Worm (Caenorhabditis elegans) whole organism, L3 larva: ENCODE data around the gene mdl-1.

Source experiments
- R02D3.7 ChIP-seq: fragments of 150-350 bp; optimal IDR thresholded peaks from 2 replicates; lab custom pipeline; 2014; ENCODE audit warnings: missing biosample characterization, missing genetic modification characterization
- ZK546.5 ChIP-seq: sonication (generic microtip); optimal IDR thresholded peaks from 2 replicates; lab custom pipeline; 2017; ENCODE audit warnings: missing biosample characterization, missing genetic modification characterization
- aly-2 ChIP-seq: fragments of 150-350 bp; optimal IDR thresholded peaks from 2 replicates; lab custom pipeline; 2014; ENCODE audit warnings: missing biosample characterization, missing genetic modification characterization
- ama-1 ChIP-seq: fragments of 150-350 bp; optimal IDR thresholded peaks from 2 replicates; lab custom pipeline; 2018
- ceh-16 ChIP-seq: sonication (generic microtip); optimal IDR thresholded peaks from 2 replicates; lab custom pipeline; 2017; ENCODE audit warnings: missing biosample characterization, missing genetic modification characterization
- ceh-28 ChIP-seq: fragments of 150-350 bp; optimal IDR thresholded peaks from 2 replicates; lab custom pipeline; 2014; ENCODE audit warnings: missing biosample characterization, missing genetic modification reagents, missing genetic modification characterization
- ceh-82 ChIP-seq: fragments of 150-350 bp; optimal IDR thresholded peaks from 2 replicates; lab custom pipeline; 2014; ENCODE audit warnings: missing biosample characterization, missing genetic modification characterization
- ceh-9 ChIP-seq: sonication (generic microtip); optimal IDR thresholded peaks from 2 replicates; lab custom pipeline; 2018; ENCODE audit warnings: missing biosample characterization, missing genetic modification characterization
- daf-12 ChIP-seq: fragments of 150-350 bp; optimal IDR thresholded peaks from 2 replicates; lab custom pipeline; 2014; ENCODE audit warnings: missing biosample characterization, missing genetic modification reagents, missing genetic modification characterization
- egl-27 ChIP-seq: sonication (generic microtip); optimal IDR thresholded peaks from 4 replicates; lab custom pipeline; 2017; ENCODE audit warnings: missing biosample characterization, missing genetic modification reagents, missing genetic modification characterization
- egl-5 ChIP-seq: fragments of 150-350 bp; optimal IDR thresholded peaks from 2 replicates; lab custom pipeline; 2017; ENCODE audit warnings: missing biosample characterization, missing genetic modification reagents, missing genetic modification characterization, inconsistent platforms
- elt-1 ChIP-seq: fragments of 150-350 bp; optimal IDR thresholded peaks from 2 replicates; lab custom pipeline; 2014; ENCODE audit warnings: missing biosample characterization, missing genetic modification characterization
- elt-2 ChIP-seq: sonication (generic microtip); optimal IDR thresholded peaks from 2 replicates; lab custom pipeline; 2016; ENCODE audit warnings: missing genetic modification reagents, mild to moderate bottlenecking, missing genetic modification characterization, missing compliant biosample characterization
- elt-3 ChIP-seq, 3 experiments: fragments of 150-350 bp in 1 of 3; sonication (generic microtip) in 2 of 3; optimal IDR thresholded peaks; 2 replicates in 2 of 3; 4 replicates in 1 of 3; lab custom pipeline; 2014 to 2017; ENCODE audit warnings: missing biosample characterization in 3 of 3, missing genetic modification characterization in 3 of 3
- eor-1 ChIP-seq, 2 experiments: fragments of 150-350 bp; optimal IDR thresholded peaks; 2 replicates each; lab custom pipeline; 2014 to 2018; ENCODE audit warnings: missing biosample characterization in 2 of 2, missing genetic modification characterization in 2 of 2
- fkh-10 ChIP-seq: sonication (generic microtip); optimal IDR thresholded peaks from 2 replicates; lab custom pipeline; 2017; ENCODE audit warnings: missing biosample characterization, missing genetic modification reagents, missing genetic modification characterization
- fkh-2 ChIP-seq: fragments of 150-350 bp; optimal IDR thresholded peaks from 2 replicates; lab custom pipeline; 2014; ENCODE audit warnings: missing biosample characterization, missing genetic modification reagents, missing genetic modification characterization
- fos-1 ChIP-seq: fragments of 150-350 bp; optimal IDR thresholded peaks from 2 replicates; lab custom pipeline; 2014; ENCODE audit warnings: missing biosample characterization, missing genetic modification characterization
- hmg-11 ChIP-seq: sonication (generic microtip); optimal IDR thresholded peaks from 2 replicates; lab custom pipeline; 2016; ENCODE audit warnings: missing genetic modification characterization, missing compliant biosample characterization
- jun-1 ChIP-seq: fragments of 150-350 bp; optimal IDR thresholded peaks from 2 replicates; lab custom pipeline; 2014; ENCODE audit warnings: missing biosample characterization, missing genetic modification reagents, missing genetic modification characterization
- lin-15B ChIP-seq: fragments of 150-350 bp; optimal IDR thresholded peaks from 2 replicates; lab custom pipeline; 2014; ENCODE audit warnings: missing biosample characterization, missing genetic modification characterization
- lin-39 ChIP-seq: fragments of 150-350 bp; optimal IDR thresholded peaks from 2 replicates; lab custom pipeline; 2018; ENCODE audit warnings: missing biosample characterization, missing genetic modification reagents, missing genetic modification characterization
- lsy-12 ChIP-seq: sonication (generic microtip); optimal IDR thresholded peaks from 2 replicates; lab custom pipeline; 2016; ENCODE audit warnings: mild to moderate bottlenecking, missing genetic modification characterization, missing compliant biosample characterization
- mdl-1 ChIP-seq: fragments of 150-350 bp; optimal IDR thresholded peaks from 2 replicates; lab custom pipeline; 2014; ENCODE audit warnings: missing biosample characterization, missing genetic modification characterization
- mml-1 ChIP-seq: fragments of 150-350 bp; sonication (generic microtip); optimal IDR thresholded peaks from 3 replicates; lab custom pipeline; 2014; ENCODE audit warnings: missing biosample characterization, missing genetic modification characterization
- nfya-1 ChIP-seq: sonication (generic microtip); optimal IDR thresholded peaks from 2 replicates; lab custom pipeline; 2017; ENCODE audit warnings: missing genetic modification characterization, mild to moderate bottlenecking, missing compliant biosample characterization, antibody characterized with exemption, moderate library complexity; ENCODE audit not compliant: insufficient read depth
- nhr-11 ChIP-seq: fragments of 150-350 bp; optimal IDR thresholded peaks from 2 replicates; lab custom pipeline; 2014; ENCODE audit warnings: missing biosample characterization, missing genetic modification characterization
- nhr-12 ChIP-seq: fragments of 150-350 bp; optimal IDR thresholded peaks from 2 replicates; lab custom pipeline; 2014; ENCODE audit warnings: missing biosample characterization, missing genetic modification characterization
- nhr-23 ChIP-seq: fragments of 150-350 bp; optimal IDR thresholded peaks from 2 replicates; lab custom pipeline; 2014; ENCODE audit warnings: missing biosample characterization, missing genetic modification reagents, missing genetic modification characterization
- nhr-237 ChIP-seq: fragments of 150-350 bp; optimal IDR thresholded peaks from 2 replicates; lab custom pipeline; 2014; ENCODE audit warnings: missing biosample characterization, missing genetic modification characterization
- nhr-25 ChIP-seq: sonication (generic microtip); optimal IDR thresholded peaks from 2 replicates; lab custom pipeline; 2017; ENCODE audit warnings: missing biosample characterization, missing genetic modification characterization
- nhr-28 ChIP-seq: fragments of 150-350 bp; optimal IDR thresholded peaks from 2 replicates; lab custom pipeline; 2014; ENCODE audit warnings: missing biosample characterization, missing genetic modification characterization
- nhr-43 ChIP-seq: sonication (generic microtip); optimal IDR thresholded peaks from 2 replicates; lab custom pipeline; 2016; ENCODE audit warnings: mild to moderate bottlenecking, missing genetic modification characterization, missing compliant biosample characterization; ENCODE audit not compliant: poor library complexity, severe bottlenecking
- nhr-67 ChIP-seq: fragments of 150-350 bp; optimal IDR thresholded peaks from 2 replicates; lab custom pipeline; 2014; ENCODE audit warnings: missing biosample characterization, missing genetic modification characterization
- nhr-76 ChIP-seq: fragments of 150-350 bp; sonication (generic microtip); optimal IDR thresholded peaks from 5 replicates; lab custom pipeline; 2014; ENCODE audit warnings: missing biosample characterization, missing genetic modification characterization
- nhr-77 ChIP-seq: fragments of 150-350 bp; optimal IDR thresholded peaks from 2 replicates; lab custom pipeline; 2014; ENCODE audit warnings: missing biosample characterization, missing genetic modification characterization
- pha-4 ChIP-seq: fragments of 150-350 bp; optimal IDR thresholded peaks from 2 replicates; lab custom pipeline; 2014; ENCODE audit warnings: missing biosample characterization, missing genetic modification reagents, missing genetic modification characterization
- pqm-1 ChIP-seq: fragments of 150-350 bp; optimal IDR thresholded peaks from 2 replicates; lab custom pipeline; 2017; ENCODE audit warnings: missing biosample characterization, missing genetic modification characterization, inconsistent platforms
- sea-2 ChIP-seq: fragments of 150-350 bp; sonication (generic microtip); optimal IDR thresholded peaks from 4 replicates; lab custom pipeline; 2014; ENCODE audit warnings: missing biosample characterization, missing genetic modification reagents, missing genetic modification characterization
- skn-1 ChIP-seq: fragments of 150-350 bp; optimal IDR thresholded peaks from 2 replicates; lab custom pipeline; 2014; ENCODE audit warnings: missing biosample characterization, missing genetic modification characterization
- snpc-4 ChIP-seq: fragments of 150-350 bp; optimal IDR thresholded peaks from 2 replicates; lab custom pipeline; 2014; ENCODE audit warnings: missing biosample characterization, missing genetic modification characterization
- tbx-2 ChIP-seq: sonication (generic microtip); optimal IDR thresholded peaks from 2 replicates; lab custom pipeline; 2016; ENCODE audit warnings: mild to moderate bottlenecking, missing genetic modification characterization, missing compliant biosample characterization
- unc-39 ChIP-seq: sonication (generic microtip); optimal IDR thresholded peaks from 4 replicates; lab custom pipeline; 2017; ENCODE audit warnings: missing biosample characterization, missing genetic modification characterization
- unc-62 ChIP-seq: fragments of 150-350 bp; sonication (generic microtip); optimal IDR thresholded peaks from 4 replicates; lab custom pipeline; 2014; ENCODE audit warnings: missing biosample characterization, missing genetic modification reagents, missing genetic modification characterization
- zag-1 ChIP-seq: fragments of 150-350 bp; optimal IDR thresholded peaks from 2 replicates; lab custom pipeline; 2014; ENCODE audit warnings: missing biosample characterization, missing genetic modification characterization
- ztf-11 ChIP-seq: fragments of 150-350 bp; optimal IDR thresholded peaks from 2 replicates; lab custom pipeline; 2014; ENCODE audit warnings: missing biosample characterization, missing genetic modification characterization
- ztf-4 ChIP-seq: fragments of 150-350 bp; optimal IDR thresholded peaks from 2 replicates; lab custom pipeline; 2014; ENCODE audit warnings: missing biosample characterization, missing genetic modification characterization

The mdl-1 gene

DNA sequence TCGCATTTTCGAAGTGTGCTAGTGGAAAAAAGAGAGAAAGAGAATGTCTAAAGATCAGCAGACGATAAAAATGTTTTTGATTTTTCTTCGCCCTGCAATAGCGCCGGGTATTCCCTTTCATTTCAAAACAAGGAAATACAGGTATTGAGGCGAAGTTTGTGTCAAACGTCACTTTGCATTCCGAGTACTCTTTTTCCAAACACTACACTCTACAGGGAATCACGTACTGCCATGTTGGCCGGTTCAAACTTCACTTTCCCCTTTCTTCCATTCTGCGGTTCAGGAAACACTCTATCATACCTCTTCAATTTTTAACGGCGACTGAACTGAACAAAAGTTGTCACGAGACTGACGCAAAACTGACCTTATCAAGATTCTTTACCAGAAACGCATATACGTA lies 3.6 kb upstream of the mdl-1 start:
- TF ChIP-seq elt-2 (peak; percentile 43), elt-1 (tag; lab: Kevin White, UChicago) (peak; percentile 5), nhr-237 (tag; lab: Kevin White, UChicago) (no peak)

ce11 chrX:6739034-6740008 lies 2.8 kb upstream of the mdl-1 start:
- TF ChIP-seq pqm-1 (tag; lab: Kevin White, UChicago) (peak; percentile 41), elt-1 (tag; lab: Kevin White, UChicago) (no peak), nhr-23 (peak; percentile 64), R02D3.7 (tag; lab: Kevin White, UChicago) (no peak), fos-1 (no peak), elt-2 (peak; percentile 76), egl-5 (tag; lab: Kevin White, UChicago) (peak; percentile 60), lsy-12 (no peak), nfya-1 (peak; percentile 65), unc-62 (no peak), nhr-11 (tag; lab: Kevin White, UChicago) (no peak), nhr-77 (tag; lab: Kevin White, UChicago) (no peak), nhr-12 (tag; lab: Kevin White, UChicago) (no peak), lin-15B (tag; lab: Kevin White, UChicago) (no peak), skn-1 (tag; lab: Kevin White, UChicago) (no peak), nhr-76 (tag; lab: Kevin White, UChicago) (no peak), ceh-16 (tag; lab: Kevin White, UChicago) (no peak), mml-1 (no peak), sea-2 (no peak), aly-2 (tag; lab: Kevin White, UChicago) (no peak), nhr-43 (tag; lab: Kevin White, UChicago) (peak; percentile 79), jun-1 (tag; lab: Kevin White, UChicago) (peak; percentile 35), nhr-25 (peak; percentile 89), nhr-28 (tag; lab: Kevin White, UChicago) (no peak), snpc-4 (tag; lab: Kevin White, UChicago) (no peak), hmg-11 (tag; lab: Kevin White, UChicago) (no peak), daf-12 (tag; lab: Kevin White, UChicago) (no peak), elt-3 (tag; optimal IDR thresholded peaks at IDR 0.05; lab: Kevin White, UChicago) (no peak), ama-1 (lab: Kevin White, UChicago) (no peak), ztf-4 (tag; lab: Kevin White, UChicago) (no peak), ztf-11 (no peak), ceh-82 (tag; lab: Kevin White, UChicago) (no peak), unc-39 (tag; lab: Kevin White, UChicago) (no peak), fkh-2 (tag; lab: Kevin White, UChicago) (no peak), mdl-1 (peak; percentile 88), zag-1 (tag; lab: Kevin White, UChicago) (no peak), egl-27 (tag; lab: Kevin White, UChicago) (no peak), ZK546.5 (tag; lab: Kevin White, UChicago) (no peak), nhr-237 (tag; lab: Kevin White, UChicago) (no peak), fkh-10 (no peak), nhr-67 (no peak), tbx-2 (tag; lab: Kevin White, UChicago) (no peak), ceh-9 (no peak), pha-4 (tag; lab: Kevin White, UChicago) (no peak), eor-1 (tag; optimal IDR thresholded peaks at IDR 0.05; lab: Kevin White, UChicago) (no peak), ceh-28 (tag; lab: Kevin White, UChicago) (no peak), lin-39 (tag; lab: Kevin White, UChicago) (peak; percentile 21)
